Worm (Caenorhabditis elegans) whole organism, L3 larva: ENCODE measurements around the gene mltn-13.
A peak's percentile ranks its signal among the peaks of the same experiment; 100 is the strongest.

Experiments used
- R02D3.7 ChIP-seq: fragments of 150-350 bp; optimal IDR thresholded peaks from 2 replicates; lab custom pipeline; 2014; ENCODE audit warnings: missing biosample characterization, missing genetic modification characterization
- ZK546.5 ChIP-seq: sonication (generic microtip); optimal IDR thresholded peaks from 2 replicates; lab custom pipeline; 2017; ENCODE audit warnings: missing biosample characterization, missing genetic modification characterization
- aly-2 ChIP-seq: fragments of 150-350 bp; optimal IDR thresholded peaks from 2 replicates; lab custom pipeline; 2014; ENCODE audit warnings: missing biosample characterization, missing genetic modification characterization
- ama-1 ChIP-seq: fragments of 150-350 bp; optimal IDR thresholded peaks from 2 replicates; lab custom pipeline; 2018
- ceh-16 ChIP-seq: sonication (generic microtip); optimal IDR thresholded peaks from 2 replicates; lab custom pipeline; 2017; ENCODE audit warnings: missing biosample characterization, missing genetic modification characterization
- ceh-28 ChIP-seq: fragments of 150-350 bp; optimal IDR thresholded peaks from 2 replicates; lab custom pipeline; 2014; ENCODE audit warnings: missing biosample characterization, missing genetic modification reagents, missing genetic modification characterization
- ceh-82 ChIP-seq: fragments of 150-350 bp; optimal IDR thresholded peaks from 2 replicates; lab custom pipeline; 2014; ENCODE audit warnings: missing biosample characterization, missing genetic modification characterization
- ceh-9 ChIP-seq: sonication (generic microtip); optimal IDR thresholded peaks from 2 replicates; lab custom pipeline; 2018; ENCODE audit warnings: missing biosample characterization, missing genetic modification characterization
- daf-12 ChIP-seq: fragments of 150-350 bp; optimal IDR thresholded peaks from 2 replicates; lab custom pipeline; 2014; ENCODE audit warnings: missing biosample characterization, missing genetic modification reagents, missing genetic modification characterization
- egl-27 ChIP-seq: sonication (generic microtip); optimal IDR thresholded peaks from 4 replicates; lab custom pipeline; 2017; ENCODE audit warnings: missing biosample characterization, missing genetic modification reagents, missing genetic modification characterization
- egl-5 ChIP-seq: fragments of 150-350 bp; optimal IDR thresholded peaks from 2 replicates; lab custom pipeline; 2017; ENCODE audit warnings: missing biosample characterization, missing genetic modification reagents, missing genetic modification characterization, inconsistent platforms
- elt-1 ChIP-seq: fragments of 150-350 bp; optimal IDR thresholded peaks from 2 replicates; lab custom pipeline; 2014; ENCODE audit warnings: missing biosample characterization, missing genetic modification characterization
- elt-2 ChIP-seq: sonication (generic microtip); optimal IDR thresholded peaks from 2 replicates; lab custom pipeline; 2016; ENCODE audit warnings: missing genetic modification reagents, mild to moderate bottlenecking, missing genetic modification characterization, missing compliant biosample characterization
- elt-3 ChIP-seq, 3 experiments: fragments of 150-350 bp in 1 of 3; sonication (generic microtip) in 2 of 3; optimal IDR thresholded peaks; 2 replicates in 2 of 3; 4 replicates in 1 of 3; lab custom pipeline; 2014 to 2017; ENCODE audit warnings: missing biosample characterization in 3 of 3, missing genetic modification characterization in 3 of 3
- eor-1 ChIP-seq, 2 experiments: fragments of 150-350 bp; optimal IDR thresholded peaks; 2 replicates each; lab custom pipeline; 2014 to 2018; ENCODE audit warnings: missing biosample characterization in 2 of 2, missing genetic modification characterization in 2 of 2
- fkh-10 ChIP-seq: sonication (generic microtip); optimal IDR thresholded peaks from 2 replicates; lab custom pipeline; 2017; ENCODE audit warnings: missing biosample characterization, missing genetic modification reagents, missing genetic modification characterization
- fkh-2 ChIP-seq: fragments of 150-350 bp; optimal IDR thresholded peaks from 2 replicates; lab custom pipeline; 2014; ENCODE audit warnings: missing biosample characterization, missing genetic modification reagents, missing genetic modification characterization
- fos-1 ChIP-seq: fragments of 150-350 bp; optimal IDR thresholded peaks from 2 replicates; lab custom pipeline; 2014; ENCODE audit warnings: missing biosample characterization, missing genetic modification characterization
- hmg-11 ChIP-seq: sonication (generic microtip); optimal IDR thresholded peaks from 2 replicates; lab custom pipeline; 2016; ENCODE audit warnings: missing genetic modification characterization, missing compliant biosample characterization
- jun-1 ChIP-seq: fragments of 150-350 bp; optimal IDR thresholded peaks from 2 replicates; lab custom pipeline; 2014; ENCODE audit warnings: missing biosample characterization, missing genetic modification reagents, missing genetic modification characterization
- lin-15B ChIP-seq: fragments of 150-350 bp; optimal IDR thresholded peaks from 2 replicates; lab custom pipeline; 2014; ENCODE audit warnings: missing biosample characterization, missing genetic modification characterization
- lin-39 ChIP-seq: fragments of 150-350 bp; optimal IDR thresholded peaks from 2 replicates; lab custom pipeline; 2018; ENCODE audit warnings: missing biosample characterization, missing genetic modification reagents, missing genetic modification characterization
- lsy-12 ChIP-seq: sonication (generic microtip); optimal IDR thresholded peaks from 2 replicates; lab custom pipeline; 2016; ENCODE audit warnings: mild to moderate bottlenecking, missing genetic modification characterization, missing compliant biosample characterization
- mdl-1 ChIP-seq: fragments of 150-350 bp; optimal IDR thresholded peaks from 2 replicates; lab custom pipeline; 2014; ENCODE audit warnings: missing biosample characterization, missing genetic modification characterization
- mml-1 ChIP-seq: fragments of 150-350 bp; sonication (generic microtip); optimal IDR thresholded peaks from 3 replicates; lab custom pipeline; 2014; ENCODE audit warnings: missing biosample characterization, missing genetic modification characterization
- nfya-1 ChIP-seq: sonication (generic microtip); optimal IDR thresholded peaks from 2 replicates; lab custom pipeline; 2017; ENCODE audit warnings: missing genetic modification characterization, mild to moderate bottlenecking, missing compliant biosample characterization, antibody characterized with exemption, moderate library complexity; ENCODE audit not compliant: insufficient read depth
- nhr-11 ChIP-seq: fragments of 150-350 bp; optimal IDR thresholded peaks from 2 replicates; lab custom pipeline; 2014; ENCODE audit warnings: missing biosample characterization, missing genetic modification characterization
- nhr-12 ChIP-seq: fragments of 150-350 bp; optimal IDR thresholded peaks from 2 replicates; lab custom pipeline; 2014; ENCODE audit warnings: missing biosample characterization, missing genetic modification characterization
- nhr-23 ChIP-seq: fragments of 150-350 bp; optimal IDR thresholded peaks from 2 replicates; lab custom pipeline; 2014; ENCODE audit warnings: missing biosample characterization, missing genetic modification reagents, missing genetic modification characterization
- nhr-237 ChIP-seq: fragments of 150-350 bp; optimal IDR thresholded peaks from 2 replicates; lab custom pipeline; 2014; ENCODE audit warnings: missing biosample characterization, missing genetic modification characterization
- nhr-25 ChIP-seq: sonication (generic microtip); optimal IDR thresholded peaks from 2 replicates; lab custom pipeline; 2017; ENCODE audit warnings: missing biosample characterization, missing genetic modification characterization
- nhr-28 ChIP-seq: fragments of 150-350 bp; optimal IDR thresholded peaks from 2 replicates; lab custom pipeline; 2014; ENCODE audit warnings: missing biosample characterization, missing genetic modification characterization
- nhr-43 ChIP-seq: sonication (generic microtip); optimal IDR thresholded peaks from 2 replicates; lab custom pipeline; 2016; ENCODE audit warnings: mild to moderate bottlenecking, missing genetic modification characterization, missing compliant biosample characterization; ENCODE audit not compliant: poor library complexity, severe bottlenecking
- nhr-67 ChIP-seq: fragments of 150-350 bp; optimal IDR thresholded peaks from 2 replicates; lab custom pipeline; 2014; ENCODE audit warnings: missing biosample characterization, missing genetic modification characterization
- nhr-76 ChIP-seq: fragments of 150-350 bp; sonication (generic microtip); optimal IDR thresholded peaks from 5 replicates; lab custom pipeline; 2014; ENCODE audit warnings: missing biosample characterization, missing genetic modification characterization
- nhr-77 ChIP-seq: fragments of 150-350 bp; optimal IDR thresholded peaks from 2 replicates; lab custom pipeline; 2014; ENCODE audit warnings: missing biosample characterization, missing genetic modification characterization
- pha-4 ChIP-seq: fragments of 150-350 bp; optimal IDR thresholded peaks from 2 replicates; lab custom pipeline; 2014; ENCODE audit warnings: missing biosample characterization, missing genetic modification reagents, missing genetic modification characterization
- pqm-1 ChIP-seq: fragments of 150-350 bp; optimal IDR thresholded peaks from 2 replicates; lab custom pipeline; 2017; ENCODE audit warnings: missing biosample characterization, missing genetic modification characterization, inconsistent platforms
- sea-2 ChIP-seq: fragments of 150-350 bp; sonication (generic microtip); optimal IDR thresholded peaks from 4 replicates; lab custom pipeline; 2014; ENCODE audit warnings: missing biosample characterization, missing genetic modification reagents, missing genetic modification characterization
- skn-1 ChIP-seq: fragments of 150-350 bp; optimal IDR thresholded peaks from 2 replicates; lab custom pipeline; 2014; ENCODE audit warnings: missing biosample characterization, missing genetic modification characterization
- snpc-4 ChIP-seq: fragments of 150-350 bp; optimal IDR thresholded peaks from 2 replicates; lab custom pipeline; 2014; ENCODE audit warnings: missing biosample characterization, missing genetic modification characterization
- tbx-2 ChIP-seq: sonication (generic microtip); optimal IDR thresholded peaks from 2 replicates; lab custom pipeline; 2016; ENCODE audit warnings: mild to moderate bottlenecking, missing genetic modification characterization, missing compliant biosample characterization
- unc-39 ChIP-seq: sonication (generic microtip); optimal IDR thresholded peaks from 4 replicates; lab custom pipeline; 2017; ENCODE audit warnings: missing biosample characterization, missing genetic modification characterization
- unc-62 ChIP-seq: fragments of 150-350 bp; sonication (generic microtip); optimal IDR thresholded peaks from 4 replicates; lab custom pipeline; 2014; ENCODE audit warnings: missing biosample characterization, missing genetic modification reagents, missing genetic modification characterization
- zag-1 ChIP-seq: fragments of 150-350 bp; optimal IDR thresholded peaks from 2 replicates; lab custom pipeline; 2014; ENCODE audit warnings: missing biosample characterization, missing genetic modification characterization
- ztf-11 ChIP-seq: fragments of 150-350 bp; optimal IDR thresholded peaks from 2 replicates; lab custom pipeline; 2014; ENCODE audit warnings: missing biosample characterization, missing genetic modification characterization
- ztf-4 ChIP-seq: fragments of 150-350 bp; optimal IDR thresholded peaks from 2 replicates; lab custom pipeline; 2014; ENCODE audit warnings: missing biosample characterization, missing genetic modification characterization

mltn-13 gene

ce11 chrX:4466218-4466617 lies 18.0 kb upstream of the mltn-13 start, which contains the start of gene nmur-3:
TSS of gene nmur-3 (plus strand) at chrX:4466518.
- no peak for TF ChIP-seq ama-1 (lab: Kevin White, UChicago)
- TF ChIP-seq mdl-1 (tag; lab: Kevin White, UChicago): no peak
- no peak for TF ChIP-seq hmg-11 (tag; lab: Kevin White, UChicago)

ce11 chrX:4464367-4464766 lies 16.2 kb upstream of the mltn-13 start:
- TF ChIP-seq ceh-16 (tag; lab: Kevin White, UChicago) (no peak), ztf-4 (tag; lab: Kevin White, UChicago) (no peak)

DNA sequence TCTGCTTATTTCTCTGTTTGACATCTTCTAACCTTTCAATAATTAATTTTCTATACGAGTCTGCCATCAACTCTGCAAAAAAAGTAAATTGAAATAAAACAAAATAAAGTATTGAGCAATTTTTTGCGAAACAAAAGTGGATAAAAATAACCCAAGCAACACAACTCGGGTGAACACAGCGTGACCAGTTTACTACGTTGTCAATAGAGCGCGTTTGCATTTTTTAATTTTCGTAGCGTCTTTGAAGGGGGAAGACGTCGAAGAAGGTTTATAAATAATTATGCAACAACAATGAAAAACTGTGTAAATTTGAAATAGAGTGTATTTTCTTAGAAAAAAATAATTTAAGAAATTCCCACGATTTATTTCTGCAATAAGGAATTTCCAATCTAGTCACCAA lies 14.2 kb upstream of the mltn-13 start, which contains the start of gene atg-16.1:
TSS of gene atg-16.1 (minus strand) at position 76 of the 400 bp plus-strand sequence.
- TF ChIP-seq lsy-12 (tag; lab: Kevin White, UChicago): no peak
- no peak for TF ChIP-seq jun-1 (tag; lab: Kevin White, UChicago)
- no peak for TF ChIP-seq nhr-11 (tag; lab: Kevin White, UChicago)
- TF ChIP-seq mdl-1 (tag; lab: Kevin White, UChicago): no peak
- no peak for TF ChIP-seq aly-2 (tag; lab: Kevin White, UChicago)
- no peak for TF ChIP-seq elt-3 (tag; optimal IDR thresholded peaks at IDR 0.05; lab: Kevin White, UChicago)
- TF ChIP-seq pqm-1 (tag; lab: Kevin White, UChicago): peak; percentile 7
- no peak for TF ChIP-seq nhr-77 (tag; lab: Kevin White, UChicago)
- TF ChIP-seq snpc-4 (tag; lab: Kevin White, UChicago): peak; percentile 68
- peak; percentile 30 for TF ChIP-seq lin-39 (tag; lab: Kevin White, UChicago)
- no peak for TF ChIP-seq nhr-12 (tag; lab: Kevin White, UChicago)
- no peak for TF ChIP-seq sea-2 (GFP tag; lab: Kevin White, UChicago)
- TF ChIP-seq zag-1 (tag; lab: Kevin White, UChicago): no peak
- no peak for TF ChIP-seq ZK546.5 (tag; lab: Kevin White, UChicago)
- TF ChIP-seq egl-5 (tag; lab: Kevin White, UChicago): no peak
- no peak for TF ChIP-seq nhr-76 (tag; lab: Kevin White, UChicago)
- TF ChIP-seq ama-1 (lab: Kevin White, UChicago): no peak
- no peak for TF ChIP-seq ceh-28 (tag; lab: Kevin White, UChicago)
- TF ChIP-seq daf-12 (tag; lab: Kevin White, UChicago): no peak
- no peak for TF ChIP-seq fos-1 (tag; lab: Kevin White, UChicago)
- no peak for TF ChIP-seq fkh-2 (tag; lab: Kevin White, UChicago)
- TF ChIP-seq mml-1: no peak
- no peak for TF ChIP-seq skn-1 (tag; lab: Kevin White, UChicago)
- TF ChIP-seq pha-4 (tag; lab: Kevin White, UChicago): peak; percentile 74
- TF ChIP-seq fkh-10 (GFP tag; lab: Kevin White, UChicago): no peak
- no peak for TF ChIP-seq R02D3.7 (tag; lab: Kevin White, UChicago)
- no peak for TF ChIP-seq unc-62 (GFP tag; lab: Kevin White, UChicago)
- no peak for TF ChIP-seq egl-27
- no peak for TF ChIP-seq nhr-67
- TF ChIP-seq nhr-28 (tag; lab: Kevin White, UChicago): no peak
- peak; percentile 35 for TF ChIP-seq nhr-23 (tag; lab: Kevin White, UChicago)
- no peak for TF ChIP-seq elt-2 (tag; lab: Kevin White, UChicago)
- TF ChIP-seq ceh-82 (tag; lab: Kevin White, UChicago): no peak
- no peak for TF ChIP-seq elt-1 (tag; lab: Kevin White, UChicago)
- peak; percentile 27 for TF ChIP-seq hmg-11 (tag; lab: Kevin White, UChicago)
- no peak for TF ChIP-seq tbx-2 (tag; lab: Kevin White, UChicago)
- no peak for TF ChIP-seq ceh-16 (tag; lab: Kevin White, UChicago)
- no peak for TF ChIP-seq nhr-43 (tag; lab: Kevin White, UChicago)
- no peak for TF ChIP-seq unc-39 (tag; lab: Kevin White, UChicago)
- no peak for TF ChIP-seq nhr-237
- peak; percentile 59 for TF ChIP-seq nfya-1 (tag; lab: Kevin White, UChicago)
- TF ChIP-seq ceh-9 (tag; lab: Kevin White, UChicago): no peak
- TF ChIP-seq nhr-25: peak; percentile 52
- TF ChIP-seq ztf-4 (tag; lab: Kevin White, UChicago): no peak
- no peak for TF ChIP-seq ztf-11 (tag; lab: Kevin White, UChicago)
- peak; percentile 62 for TF ChIP-seq lin-15B (tag; lab: Kevin White, UChicago)
- TF ChIP-seq eor-1 (tag; optimal IDR thresholded peaks at IDR 0.05; lab: Kevin White, UChicago): no peak
- TF ChIP-seq, all 47 proteins: peak for 9
